Worm (Caenorhabditis elegans) whole organism, late embryonic: ENCODE results near the gene T10G3.1.
A peak's percentile ranks its signal among the peaks of the same experiment; 100 is the strongest.

ENCODE experiments used
- C08G9.2 ChIP-seq: sonication (generic microtip); optimal IDR thresholded peaks from 2 replicates; lab custom pipeline; 2016; ENCODE audit warnings: mild to moderate bottlenecking, missing genetic modification characterization, moderate library complexity, missing compliant biosample characterization
- F13H6.1 ChIP-seq: sonication (generic microtip); optimal IDR thresholded peaks from 2 replicates; lab custom pipeline; 2016; ENCODE audit warnings: missing genetic modification characterization, missing compliant biosample characterization
- K02D7.2 ChIP-seq: sonication (generic microtip); optimal IDR thresholded peaks from 2 replicates; lab custom pipeline; 2017; ENCODE audit warnings: mild to moderate bottlenecking, missing genetic modification characterization, missing compliant biosample characterization
- K09A11.1 ChIP-seq: sonication (generic microtip); optimal IDR thresholded peaks from 2 replicates; lab custom pipeline; 2017; ENCODE audit warnings: antibody characterized with exemption, mild to moderate bottlenecking, missing genetic modification characterization, missing compliant biosample characterization; ENCODE audit not compliant: insufficient read depth
- T23F11.4 ChIP-seq: fragments of 200-800 bp; sonication (Bioruptor generic); optimal IDR thresholded peaks from 2 replicates; lab custom pipeline; 2018; ENCODE audit warnings: mild to moderate bottlenecking, missing genetic modification characterization, missing compliant biosample characterization
- Y22D7AL.16 ChIP-seq: sonication (generic microtip); optimal IDR thresholded peaks from 2 replicates; lab custom pipeline; 2016; ENCODE audit warnings: missing genetic modification characterization, missing compliant biosample characterization
- ceh-18 ChIP-seq: sonication (generic microtip); optimal IDR thresholded peaks from 2 replicates; lab custom pipeline; 2016; ENCODE audit warnings: missing genetic modification characterization, missing compliant biosample characterization
- ceh-2 ChIP-seq: sonication (generic microtip); optimal IDR thresholded peaks from 2 replicates; lab custom pipeline; 2016; ENCODE audit warnings: missing genotype, missing genetic modification characterization, missing compliant biosample characterization
- ceh-22 ChIP-seq: sonication (generic microtip); optimal IDR thresholded peaks from 2 replicates; lab custom pipeline; 2017; ENCODE audit warnings: missing biosample characterization, missing genetic modification characterization
- ceh-24 ChIP-seq: sonication (generic microtip); optimal IDR thresholded peaks from 2 replicates; lab custom pipeline; 2016; ENCODE audit warnings: mild to moderate bottlenecking, missing genetic modification characterization, missing compliant biosample characterization
- ceh-31 ChIP-seq: sonication (generic microtip); optimal IDR thresholded peaks from 2 replicates; lab custom pipeline; 2016; ENCODE audit warnings: missing genetic modification characterization, missing compliant biosample characterization
- ceh-34 ChIP-seq: sonication (generic microtip); optimal IDR thresholded peaks from 2 replicates; lab custom pipeline; 2016; ENCODE audit warnings: mild to moderate bottlenecking, missing genetic modification characterization, missing compliant biosample characterization
- che-1 ChIP-seq: sonication (generic microtip); optimal IDR thresholded peaks from 2 replicates; lab custom pipeline; 2016; ENCODE audit warnings: mild to moderate bottlenecking, missing genetic modification characterization, missing compliant biosample characterization
- dmd-4 ChIP-seq: sonication (generic microtip); optimal IDR thresholded peaks from 2 replicates; lab custom pipeline; 2016; ENCODE audit warnings: borderline replicate concordance, missing genetic modification characterization, missing compliant biosample characterization
- dve-1 ChIP-seq: sonication (generic microtip); optimal IDR thresholded peaks from 2 replicates; lab custom pipeline; 2017; ENCODE audit warnings: antibody characterized with exemption, mild to moderate bottlenecking, missing genetic modification characterization, missing compliant biosample characterization
- elt-2 ChIP-seq: sonication (generic microtip); optimal IDR thresholded peaks from 2 replicates; lab custom pipeline; 2016; ENCODE audit warnings: missing genetic modification reagents, missing genetic modification characterization, missing compliant biosample characterization
- elt-4 ChIP-seq: sonication (generic microtip); optimal IDR thresholded peaks from 2 replicates; lab custom pipeline; 2016; ENCODE audit warnings: missing genetic modification characterization, missing compliant biosample characterization
- ets-4 ChIP-seq: sonication (generic microtip); optimal IDR thresholded peaks from 2 replicates; lab custom pipeline; 2016; ENCODE audit warnings: missing genetic modification characterization, missing compliant biosample characterization
- eyg-1 ChIP-seq: sonication (generic microtip); optimal IDR thresholded peaks from 2 replicates; lab custom pipeline; 2016; ENCODE audit warnings: missing genotype, missing genetic modification characterization, missing compliant biosample characterization
- fkh-10 ChIP-seq: fragments of 150-350 bp; optimal IDR thresholded peaks from 2 replicates; lab custom pipeline; 2014; ENCODE audit warnings: missing biosample characterization, missing genetic modification reagents, missing genetic modification characterization
- gmeb-2 ChIP-seq: sonication (generic microtip); optimal IDR thresholded peaks from 2 replicates; lab custom pipeline; 2016; ENCODE audit warnings: missing genetic modification characterization, inconsistent platforms, missing compliant biosample characterization
- hlh-15 ChIP-seq: sonication (generic microtip); optimal IDR thresholded peaks from 2 replicates; lab custom pipeline; 2016; ENCODE audit warnings: missing genetic modification characterization, missing compliant biosample characterization
- hlh-30 ChIP-seq: sonication (generic microtip); optimal IDR thresholded peaks from 2 replicates; lab custom pipeline; 2017; ENCODE audit warnings: antibody characterized with exemption, missing genetic modification characterization, missing compliant biosample characterization; ENCODE audit not compliant: insufficient read depth
- hlh-8 ChIP-seq: sonication (generic microtip); optimal IDR thresholded peaks from 2 replicates; lab custom pipeline; 2016; ENCODE audit warnings: missing genotype, missing genetic modification characterization, missing compliant biosample characterization
- lim-6 ChIP-seq: sonication (generic microtip); optimal IDR thresholded peaks from 2 replicates; lab custom pipeline; 2016; ENCODE audit warnings: missing genetic modification characterization, missing compliant biosample characterization
- lin-11 ChIP-seq: fragments of 200-800 bp; sonication (Bioruptor generic); optimal IDR thresholded peaks from 2 replicates; lab custom pipeline; 2018; ENCODE audit warnings: mild to moderate bottlenecking, missing genetic modification characterization, missing compliant biosample characterization
- mec-3 ChIP-seq: sonication (generic microtip); optimal IDR thresholded peaks from 2 replicates; lab custom pipeline; 2016; ENCODE audit warnings: borderline replicate concordance, missing genetic modification characterization, missing compliant biosample characterization
- nfya-1 ChIP-seq: sonication (generic microtip); optimal IDR thresholded peaks from 2 replicates; lab custom pipeline; 2017; ENCODE audit warnings: missing genetic modification characterization, mild to moderate bottlenecking, missing compliant biosample characterization, antibody characterized with exemption, moderate library complexity
- pag-3 ChIP-seq: sonication (generic microtip); optimal IDR thresholded peaks from 2 replicates; lab custom pipeline; 2016; ENCODE audit warnings: missing compliant biosample characterization, missing genetic modification characterization, borderline replicate concordance
- pat-9 ChIP-seq: fragments of 200-800 bp; sonication (Bioruptor generic); optimal IDR thresholded peaks from 2 replicates; lab custom pipeline; 2018; ENCODE audit warnings: mild to moderate bottlenecking, missing genetic modification characterization, moderate library complexity, missing compliant biosample characterization
- pqm-1 ChIP-seq: sonication (generic microtip); optimal IDR thresholded peaks from 2 replicates; lab custom pipeline; 2016; ENCODE audit warnings: missing genetic modification characterization, missing compliant biosample characterization
- pros-1 ChIP-seq: fragments of 150-350 bp; optimal IDR thresholded peaks from 2 replicates; lab custom pipeline; 2014; ENCODE audit warnings: missing biosample characterization, missing genetic modification reagents, missing genetic modification characterization
- rnt-1 ChIP-seq: sonication (generic microtip); optimal IDR thresholded peaks from 2 replicates; lab custom pipeline; 2016; ENCODE audit warnings: missing genetic modification characterization, missing compliant biosample characterization
- sdc-2 ChIP-seq: sonication (generic microtip); optimal IDR thresholded peaks from 2 replicates; lab custom pipeline; 2016; ENCODE audit warnings: missing genotype, missing genetic modification characterization, missing compliant biosample characterization
- sox-2 ChIP-seq: fragments of 200-800 bp; sonication (Bioruptor generic); IDR thresholded peaks from 2 replicates; pipeline ENCODE4 v1.3.6; 2022; ENCODE audit warnings: missing genetic modification reagents, missing genetic modification characterization, missing compliant biosample characterization
- sox-4 ChIP-seq: sonication (generic microtip); optimal IDR thresholded peaks from 2 replicates; lab custom pipeline; 2017; ENCODE audit warnings: mild to moderate bottlenecking, missing genetic modification characterization, inconsistent platforms, missing compliant biosample characterization
- syd-9 ChIP-seq: sonication (generic microtip); optimal IDR thresholded peaks from 2 replicates; lab custom pipeline; 2016; ENCODE audit warnings: mild to moderate bottlenecking, missing genetic modification characterization, moderate library complexity, missing compliant biosample characterization
- tbx-7 ChIP-seq: sonication (generic microtip); optimal IDR thresholded peaks from 2 replicates; lab custom pipeline; 2016; ENCODE audit warnings: missing genotype, missing genetic modification characterization, missing compliant biosample characterization
- unc-86 ChIP-seq: sonication (generic microtip); optimal IDR thresholded peaks from 2 replicates; lab custom pipeline; 2016; ENCODE audit warnings: missing genetic modification characterization, missing compliant biosample characterization
- ztf-16 ChIP-seq: sonication (generic microtip); optimal IDR thresholded peaks from 2 replicates; lab custom pipeline; 2017; ENCODE audit warnings: missing genetic modification characterization, missing compliant biosample characterization

Gene T10G3.1

ce11 chrV:13468190-13468765, 5.2 kb downstream of the T10G3.1 start, which contains the start of the genes F25H9.6 and F25H9.7 (continued):
- TF ChIP-seq rnt-1 (peak; percentile 88), pag-3 (tag; lab: Kevin White, UChicago) (peak; percentile 17), ztf-16 (tag; lab: Kevin White, UChicago) (peak; percentile 54), unc-86 (tag; lab: Kevin White, UChicago) (peak; percentile 54), ceh-34 (peak; percentile 62), pqm-1 (tag; lab: Kevin White, UChicago) (peak; percentile 40), sox-2 (GFP tag; lab: Robert Waterston, UW) (no peak), lim-6 (tag; lab: Kevin White, UChicago) (peak; percentile 86), hlh-8 (tag; lab: Kevin White, UChicago) (peak; percentile 92), sdc-2 (tag; lab: Kevin White, UChicago) (peak; percentile 41), ceh-22 (tag; lab: Kevin White, UChicago) (no peak), tbx-7 (peak; percentile 97), dmd-4 (tag; lab: Kevin White, UChicago) (peak; percentile 27), ceh-18 (tag; lab: Kevin White, UChicago) (peak; percentile 33), nfya-1 (tag; lab: Kevin White, UChicago) (peak; percentile 12), ceh-2 (tag; lab: Kevin White, UChicago) (peak; percentile 97), elt-4 (tag; lab: Kevin White, UChicago) (no peak), C08G9.2 (tag; lab: Kevin White, UChicago) (peak; percentile 98), ceh-24 (tag; lab: Kevin White, UChicago) (no peak), pat-9 (tag; lab: Kevin White, UChicago) (no peak), mec-3 (tag; lab: Kevin White, UChicago) (peak; percentile 92), pros-1 (tag; lab: Kevin White, UChicago) (no peak), eyg-1 (tag; lab: Kevin White, UChicago) (peak; percentile 56), F13H6.1 (tag; lab: Kevin White, UChicago) (peak; percentile 80), ceh-31 (tag; lab: Kevin White, UChicago) (peak; percentile 98), hlh-15 (tag; lab: Kevin White, UChicago) (peak; percentile 71)

ce11 chrV:13464123-13464522, 9.4 kb downstream of the T10G3.1 start:
- TF ChIP-seq tbx-7: no peak
- no peak for TF ChIP-seq dve-1
- TF ChIP-seq lin-11 (tag; lab: Kevin White, UChicago): no peak
- TF ChIP-seq unc-86 (tag; lab: Kevin White, UChicago): no peak
- TF ChIP-seq elt-4 (tag; lab: Kevin White, UChicago): no peak
- TF ChIP-seq syd-9 (tag; lab: Kevin White, UChicago): no peak
- TF ChIP-seq Y22D7AL.16 (tag; lab: Kevin White, UChicago): no peak
- TF ChIP-seq dmd-4 (tag; lab: Kevin White, UChicago): no peak
- TF ChIP-seq pag-3 (tag; lab: Kevin White, UChicago): no peak
- TF ChIP-seq che-1 (tag; lab: Kevin White, UChicago): no peak
- TF ChIP-seq fkh-10: no peak
- no peak for TF ChIP-seq T23F11.4 (GFP tag; lab: Kevin White, UChicago)

ce11 chrV:13462974-13463373, 10.5 kb downstream of the T10G3.1 start, which contains the start of gene frm-10:
Gene frm-10 (plus strand): TSS chrV:13463207.
- TF ChIP-seq hlh-30 (tag; lab: Kevin White, UChicago): peak; percentile 87
- TF ChIP-seq pqm-1 (tag; lab: Kevin White, UChicago): peak; percentile 75
- TF ChIP-seq K09A11.1 (tag; lab: Kevin White, UChicago): no peak
- TF ChIP-seq elt-2 (tag; lab: Kevin White, UChicago): peak; percentile 63
- TF ChIP-seq dve-1: peak; percentile 22
- TF ChIP-seq ets-4 (tag; lab: Kevin White, UChicago): peak; percentile 50
- TF ChIP-seq K02D7.2: no peak
- no peak for TF ChIP-seq gmeb-2 (tag; lab: Kevin White, UChicago)
- no peak for TF ChIP-seq mec-3 (tag; lab: Kevin White, UChicago)
- TF ChIP-seq sox-4 (tag; lab: Kevin White, UChicago): no peak
- no peak for TF ChIP-seq che-1 (tag; lab: Kevin White, UChicago)
